Fruit fly (Drosophila melanogaster) whole organism, embryonic: ENCODE measurements around the gene Alg9.
A peak's percentile ranks its signal among the peaks of the same experiment; 100 is the strongest.

Experiments used
- Bgb ChIP-seq: fragments of 200-800 bp; sonication (Bioruptor generic); IDR thresholded peaks from 2 replicates; pipeline ENCODE4 v1.3.6; 2022; ENCODE audit warnings: missing biosample characterization, missing genetic modification characterization; ENCODE audit not compliant: partially characterized antibody
- CG10147 ChIP-seq: fragments of 200-800 bp; sonication (Bioruptor generic); optimal IDR thresholded peaks from 2 replicates; lab custom pipeline; 2019; ENCODE audit warnings: missing biosample characterization, mild to moderate bottlenecking, missing genetic modification characterization, moderate library complexity
- CG10209 ChIP-seq: fragments of 200-800 bp; sonication (Bioruptor generic); optimal IDR thresholded peaks from 3 replicates; lab custom pipeline; 2017; ENCODE audit warnings: missing biosample characterization, mild to moderate bottlenecking, missing genetic modification characterization, missing genetic modification reagents
- CG10267 ChIP-seq: fragments of 200-800 bp; sonication (Bioruptor generic); optimal IDR thresholded peaks from 2 replicates; lab custom pipeline; 2018; ENCODE audit warnings: missing biosample characterization, mild to moderate bottlenecking, missing genetic modification characterization, moderate library complexity
- CG11093 ChIP-seq: fragments of 200-800 bp; sonication (Bioruptor generic); IDR thresholded peaks from 3 replicates; pipeline ENCODE4 v1.3.6; 2022; ENCODE audit warnings: missing biosample characterization, missing genetic modification characterization
- CG11723 ChIP-seq: fragments of 200-800 bp; sonication (Bioruptor generic); optimal IDR thresholded peaks from 2 replicates; lab custom pipeline; 2017; ENCODE audit warnings: missing biosample characterization, mild to moderate bottlenecking, missing genetic modification characterization
- CG12104 ChIP-seq: fragments of 200-800 bp; sonication (Bioruptor generic); optimal IDR thresholded peaks from 3 replicates; lab custom pipeline; 2016; ENCODE audit warnings: missing biosample characterization, missing genetic modification characterization
- CG18011 ChIP-seq: fragments of 200-800 bp; sonication (Bioruptor generic); optimal IDR thresholded peaks from 2 replicates; lab custom pipeline; 2017; ENCODE audit warnings: missing biosample characterization, missing genetic modification characterization, mild to moderate bottlenecking, moderate library complexity, missing genotype
- CG2889 ChIP-seq: fragments of 200-800 bp; sonication (Bioruptor generic); IDR thresholded peaks from 3 replicates; pipeline ENCODE4 v1.3.6; 2022; ENCODE audit warnings: missing biosample characterization, missing genetic modification characterization
- CG31441 ChIP-seq: fragments of 200-800 bp; sonication (Bioruptor generic); IDR thresholded peaks from 2 replicates; pipeline ENCODE4 v1.3.6; 2022; ENCODE audit warnings: missing biosample characterization, missing genetic modification characterization
- CG3838 ChIP-seq: fragments of 200-800 bp; sonication (Bioruptor generic); optimal IDR thresholded peaks from 3 replicates; lab custom pipeline; 2016; ENCODE audit warnings: missing biosample characterization, missing genetic modification characterization
- CG4282 ChIP-seq: fragments of 200-800 bp; sonication (Bioruptor generic); optimal IDR thresholded peaks from 2 replicates; lab custom pipeline; 2016; ENCODE audit warnings: missing biosample characterization, missing genetic modification characterization
- CG4730 ChIP-seq: fragments of 200-800 bp; sonication (Bioruptor generic); IDR thresholded peaks from 2 replicates; pipeline ENCODE4 v1.3.6; 2022; ENCODE audit warnings: missing biosample characterization, missing genetic modification characterization
- CG5180 ChIP-seq: fragments of 200-800 bp; sonication (Bioruptor generic); optimal IDR thresholded peaks from 3 replicates; lab custom pipeline; 2017; ENCODE audit warnings: missing biosample characterization, missing genetic modification characterization, mild to moderate bottlenecking, moderate library complexity, missing genetic modification reagents
- CG6813 ChIP-seq: fragments of 200-800 bp; sonication (Bioruptor generic); optimal IDR thresholded peaks from 2 replicates; lab custom pipeline; 2017; ENCODE audit warnings: missing biosample characterization, missing genetic modification characterization, mild to moderate bottlenecking, moderate library complexity, missing genetic modification reagents
- CG9727 ChIP-seq: fragments of 200-800 bp; sonication (Bioruptor generic); optimal IDR thresholded peaks from 3 replicates; lab custom pipeline; 2017; ENCODE audit warnings: missing biosample characterization, mild to moderate bottlenecking, missing genetic modification characterization
- Dip3 ChIP-seq: fragments of 200-800 bp; sonication (Bioruptor generic); optimal IDR thresholded peaks from 3 replicates; lab custom pipeline; 2016; ENCODE audit warnings: missing biosample characterization, missing genetic modification characterization
- Dll ChIP-seq: fragments of 200-800 bp; sonication (Bioruptor generic); IDR thresholded peaks from 4 replicates; pipeline ENCODE4 v1.3.6; 2022; ENCODE audit warnings: missing biosample characterization, missing genetic modification characterization; ENCODE audit not compliant: partially characterized antibody
- Drgx ChIP-seq: fragments of 200-800 bp; sonication (Bioruptor generic); IDR thresholded peaks from 2 replicates; pipeline ENCODE4 v1.3.6; 2022; ENCODE audit warnings: missing biosample characterization, missing genetic modification characterization
- Fer3 ChIP-seq: fragments of 200-800 bp; sonication (Bioruptor generic); optimal IDR thresholded peaks from 2 replicates; lab custom pipeline; 2018; ENCODE audit warnings: missing biosample characterization, mild to moderate bottlenecking, missing genetic modification characterization, moderate library complexity
- H15 ChIP-seq: fragments of 200-800 bp; sonication (Bioruptor generic); IDR thresholded peaks from 3 replicates; pipeline ENCODE4 v1.3.6; 2022; ENCODE audit warnings: missing biosample characterization, missing genetic modification characterization
- Hand ChIP-seq: fragments of 200-800 bp; sonication (Bioruptor generic); optimal IDR thresholded peaks from 2 replicates; lab custom pipeline; 2017; ENCODE audit warnings: mild to moderate bottlenecking, missing biosample characterization, missing genetic modification reagents, missing genetic modification characterization
- Hmr ChIP-seq: fragments of 200-800 bp; sonication (Bioruptor generic); optimal IDR thresholded peaks from 3 replicates; lab custom pipeline; 2017; ENCODE audit warnings: mild to moderate bottlenecking, missing biosample characterization, missing genetic modification reagents, missing genetic modification characterization
- Hr3 ChIP-seq: fragments of 200-800 bp; sonication (Bioruptor generic); optimal IDR thresholded peaks from 3 replicates; lab custom pipeline; 2016; ENCODE audit warnings: missing biosample characterization, missing genetic modification characterization
- Opbp ChIP-seq: fragments of 200-800 bp; sonication (Bioruptor generic); IDR thresholded peaks from 3 replicates; pipeline ENCODE4 v1.3.6; 2022; ENCODE audit warnings: missing biosample characterization, missing genetic modification characterization; ENCODE audit not compliant: partially characterized antibody
- Pdp1 ChIP-seq, 2 experiments: fragments of 200-800 bp; sonication (Bioruptor generic); optimal IDR thresholded peaks; 3 replicates each; lab custom pipeline; 2016; ENCODE audit warnings: missing biosample characterization in 2 of 2, missing genetic modification characterization in 2 of 2, mild to moderate bottlenecking in 1 of 2, moderate library complexity in 1 of 2
- TFAM ChIP-seq: fragments of 200-800 bp; sonication (Bioruptor generic); optimal IDR thresholded peaks from 2 replicates; lab custom pipeline; 2017; ENCODE audit warnings: missing biosample characterization, missing genetic modification characterization, inconsistent platforms
- ac ChIP-seq: fragments of 200-800 bp; sonication (Bioruptor generic); optimal IDR thresholded peaks from 3 replicates; lab custom pipeline; 2017; ENCODE audit warnings: missing biosample characterization, mild to moderate bottlenecking, missing genetic modification characterization
- ara ChIP-seq: fragments of 200-800 bp; sonication (Bioruptor generic); IDR thresholded peaks from 2 replicates; pipeline ENCODE4 v1.3.6; 2022; ENCODE audit warnings: missing biosample characterization, missing genetic modification characterization
- bcd ChIP-seq: fragments of 200-800 bp; sonication (Bioruptor generic); optimal IDR thresholded peaks from 2 replicates; lab custom pipeline; 2017; ENCODE audit warnings: missing biosample characterization, mild to moderate bottlenecking, missing genetic modification characterization
- bsh ChIP-seq, 2 experiments: fragments of 200-800 bp; sonication (Bioruptor generic); optimal IDR thresholded peaks; 2 replicates each; lab custom pipeline; 2017 to 2018; ENCODE audit warnings: mild to moderate bottlenecking in 2 of 2, missing biosample characterization in 2 of 2, missing genetic modification characterization in 2 of 2, moderate library complexity in 1 of 2
- cato ChIP-seq: fragments of 200-800 bp; sonication (Bioruptor generic); optimal IDR thresholded peaks from 2 replicates; lab custom pipeline; 2016; ENCODE audit warnings: missing biosample characterization, missing genetic modification characterization, borderline replicate concordance
- dm ChIP-seq: fragments of 200-800 bp; sonication (Bioruptor generic); optimal IDR thresholded peaks from 3 replicates; lab custom pipeline; 2016; ENCODE audit warnings: missing biosample characterization, missing genetic modification characterization
- dmrt99B ChIP-seq: fragments of 200-800 bp; sonication (Bioruptor generic); optimal IDR thresholded peaks from 2 replicates; lab custom pipeline; 2018; ENCODE audit warnings: missing biosample characterization, mild to moderate bottlenecking, missing genetic modification characterization, moderate library complexity
- dpn ChIP-seq, 2 experiments: fragments of 200-800 bp; sonication (Bioruptor generic); optimal IDR thresholded peaks; 3 replicates each; lab custom pipeline; 2016; ENCODE audit warnings: missing biosample characterization in 2 of 2, missing genetic modification characterization in 2 of 2
- fd96Cb ChIP-seq: fragments of 200-800 bp; sonication (Bioruptor generic); optimal IDR thresholded peaks from 2 replicates; lab custom pipeline; 2018; ENCODE audit warnings: missing biosample characterization, mild to moderate bottlenecking, missing genetic modification characterization, moderate library complexity
- gcm ChIP-seq: fragments of 200-800 bp; sonication (Bioruptor generic); optimal IDR thresholded peaks from 2 replicates; lab custom pipeline; 2019; ENCODE audit warnings: missing biosample characterization, mild to moderate bottlenecking, missing genetic modification characterization, moderate library complexity
- gt ChIP-seq: fragments of 200-800 bp; sonication (Bioruptor generic); IDR thresholded peaks from 2 replicates; pipeline ENCODE4 v1.3.6; 2022; ENCODE audit warnings: missing biosample characterization, missing genetic modification characterization
- ind ChIP-seq: fragments of 200-800 bp; sonication (Bioruptor generic); optimal IDR thresholded peaks from 3 replicates; lab custom pipeline; 2016; ENCODE audit warnings: missing biosample characterization, missing genetic modification characterization
- luna ChIP-seq: fragments of 200-800 bp; sonication (Bioruptor generic); optimal IDR thresholded peaks from 2 replicates; lab custom pipeline; 2016; ENCODE audit warnings: missing biosample characterization, missing genetic modification characterization
- nom ChIP-seq: fragments of 200-800 bp; sonication (Bioruptor generic); optimal IDR thresholded peaks from 2 replicates; lab custom pipeline; 2017; ENCODE audit warnings: missing biosample characterization, missing genetic modification characterization, mild to moderate bottlenecking, moderate library complexity, missing genetic modification reagents
- odd ChIP-seq: fragments of 200-800 bp; sonication (Bioruptor generic); optimal IDR thresholded peaks from 2 replicates; lab custom pipeline; 2017; ENCODE audit warnings: missing biosample characterization, mild to moderate bottlenecking, missing genetic modification characterization
- onecut ChIP-seq: fragments of 200-800 bp; sonication (Bioruptor generic); IDR thresholded peaks from 2 replicates; pipeline ENCODE4 v1.3.6; 2022; ENCODE audit warnings: missing biosample characterization, missing genetic modification characterization
- schlank ChIP-seq: fragments of 200-800 bp; sonication (Bioruptor generic); optimal IDR thresholded peaks from 2 replicates; lab custom pipeline; 2018; ENCODE audit warnings: missing biosample characterization, mild to moderate bottlenecking, missing genetic modification characterization
- tap ChIP-seq: fragments of 200-800 bp; optimal IDR thresholded peaks from 3 replicates; lab custom pipeline; 2019; ENCODE audit warnings: missing biosample characterization, mild to moderate bottlenecking, missing genetic modification characterization, moderate library complexity
- vvl ChIP-seq: fragments of 200-800 bp; sonication (Bioruptor generic); IDR thresholded peaks from 2 replicates; pipeline ENCODE4 v1.3.6; 2022; ENCODE audit warnings: missing biosample characterization, missing genetic modification characterization
- wdn ChIP-seq: fragments of 200-800 bp; sonication (Bioruptor generic); IDR thresholded peaks from 2 replicates; pipeline ENCODE4 v1.3.6; 2022; ENCODE audit warnings: missing biosample characterization, missing genetic modification characterization
- wor ChIP-seq: fragments of 200-800 bp; sonication (Bioruptor generic); IDR thresholded peaks from 2 replicates; pipeline ENCODE4 v1.3.6; 2022; ENCODE audit warnings: missing biosample characterization, missing genetic modification characterization

The Alg9 gene

dm6 chr3R:25183484-25184442 lies 37.6 kb upstream of the Alg9 start, which contains the start of gene dan (continued):
- TF ChIP-seq ac (GFP tag; lab: Kevin White, UChicago) (peak; percentile 29), vvl (GFP tag; lab: Robert Waterston, UW) (no peak), CG5180 (GFP tag; lab: Kevin White, UChicago) (peak; percentile 7), CG10267 (tag; lab: Kevin White, UChicago) (peak; percentile 54), CG9727 (GFP tag; lab: Kevin White, UChicago) (peak; percentile 82), Pdp1 (GFP tag; optimal IDR thresholded peaks at IDR 0.05; lab: Kevin White, UChicago) (peak in 1 of 2 experiments; percentile 5), Opbp (GFP tag; lab: Robert Waterston, UW) (no peak), Dll (GFP tag; lab: Robert Waterston, UW) (no peak), tap (tag; lab: Kevin White, UChicago) (no peak), luna (GFP tag; lab: Kevin White, UChicago) (no peak), Dip3 (GFP tag; lab: Kevin White, UChicago) (no peak), H15 (no peak), odd (GFP tag; lab: Kevin White, UChicago) (peak; percentile 5), ind (GFP tag; lab: Kevin White, UChicago) (peak; percentile 17), CG4282 (GFP tag; lab: Kevin White, UChicago) (no peak), CG11093 (GFP tag; lab: Robert Waterston, UW) (no peak), CG10209 (GFP tag; lab: Kevin White, UChicago) (peak; percentile 47), ara (no peak), gcm (GFP tag; lab: Kevin White, UChicago) (no peak), Hr3 (GFP tag; lab: Kevin White, UChicago) (peak; percentile 48), Hmr (GFP tag; lab: Kevin White, UChicago) (peak; percentile 63), gt (GFP tag; lab: Robert Waterston, UW) (no peak), CG18011 (no peak), wdn (GFP tag; lab: Robert Waterston, UW) (no peak), CG6813 (GFP tag; lab: Kevin White, UChicago) (peak; percentile 12), cato (GFP tag; lab: Kevin White, UChicago) (no peak), Fer3 (tag; lab: Kevin White, UChicago) (peak; percentile 23), dm (no peak), nom (no peak), wor (GFP tag; lab: Robert Waterston, UW) (no peak), Hand (no peak), dmrt99B (tag; lab: Kevin White, UChicago) (peak; percentile 53), CG31441 (GFP tag; lab: Robert Waterston, UW) (peak; percentile 60; the same call in 1 of the 2 replicates), dpn (GFP tag; optimal IDR thresholded peaks at IDR 0.05; lab: Kevin White, UChicago) (peak; percentile 30), bcd (GFP tag; lab: Kevin White, UChicago) (peak; percentile 40), CG11723 (no peak), TFAM (GFP tag; lab: Kevin White, UChicago) (no peak), CG3838 (GFP tag; lab: Kevin White, UChicago) (no peak), CG4730 (GFP tag; lab: Robert Waterston, UW) (no peak), CG10147 (GFP tag; lab: Kevin White, UChicago) (peak; percentile 55), CG12104 (GFP tag; lab: Kevin White, UChicago) (peak; percentile 6), schlank (tag; lab: Kevin White, UChicago) (no peak), Drgx (GFP tag; lab: Robert Waterston, UW) (no peak), Bgb (GFP tag; lab: Robert Waterston, UW) (no peak), bsh (GFP tag; optimal IDR thresholded peaks at IDR 0.05; lab: Kevin White, UChicago) (peak in 1 of 2 experiments; percentile 38), fd96Cb (tag; lab: Kevin White, UChicago) (peak; percentile 38), CG2889 (no peak), onecut (GFP tag; lab: Robert Waterston, UW) (no peak)
